Fruit fly (Drosophila melanogaster) whole organism, embryonic: Measurements from ENCODE around the gene Usf.
A peak's percentile ranks its signal among the peaks of the same experiment; 100 is the strongest.

Source experiments
- Antp ChIP-seq: fragments of 200-800 bp; sonication (Bioruptor generic); optimal IDR thresholded peaks from 3 replicates; lab custom pipeline; 2016; ENCODE audit warnings: missing biosample characterization, missing genetic modification characterization
- B-H1 ChIP-seq: fragments of 200-800 bp; sonication (Bioruptor generic); IDR thresholded peaks from 3 replicates; pipeline ENCODE4 v1.3.6; 2022; ENCODE audit warnings: missing biosample characterization, missing genetic modification characterization
- CG10209 ChIP-seq: fragments of 200-800 bp; sonication (Bioruptor generic); optimal IDR thresholded peaks from 3 replicates; lab custom pipeline; 2017; ENCODE audit warnings: missing biosample characterization, mild to moderate bottlenecking, missing genetic modification characterization, missing genetic modification reagents
- CG11085 ChIP-seq: fragments of 200-800 bp; sonication (Bioruptor generic); IDR thresholded peaks from 2 replicates; pipeline ENCODE4 v1.3.6; 2022; ENCODE audit warnings: missing biosample characterization, missing genetic modification characterization
- CG11093 ChIP-seq: fragments of 200-800 bp; sonication (Bioruptor generic); IDR thresholded peaks from 3 replicates; pipeline ENCODE4 v1.3.6; 2022; ENCODE audit warnings: missing biosample characterization, missing genetic modification characterization
- CG11456 ChIP-seq: fragments of 200-800 bp; sonication (Bioruptor generic); IDR thresholded peaks from 3 replicates; pipeline ENCODE4 v1.3.6; 2022; ENCODE audit warnings: missing biosample characterization, missing genetic modification characterization
- CG12104 ChIP-seq: fragments of 200-800 bp; sonication (Bioruptor generic); optimal IDR thresholded peaks from 3 replicates; lab custom pipeline; 2016; ENCODE audit warnings: missing biosample characterization, missing genetic modification characterization
- CG12391 ChIP-seq: fragments of 200-800 bp; sonication (Bioruptor generic); optimal IDR thresholded peaks from 3 replicates; lab custom pipeline; 2018; ENCODE audit warnings: missing biosample characterization, mild to moderate bottlenecking, missing genetic modification characterization, moderate library complexity
- CG13287 ChIP-seq: fragments of 200-800 bp; sonication (Bioruptor generic); IDR thresholded peaks from 2 replicates; pipeline ENCODE4 v1.3.6; 2022; ENCODE audit warnings: missing biosample characterization, missing genetic modification characterization; ENCODE audit not compliant: partially characterized antibody
- CG13624 ChIP-seq: fragments of 200-800 bp; sonication (Bioruptor generic); optimal IDR thresholded peaks from 2 replicates; lab custom pipeline; 2016; ENCODE audit warnings: missing biosample characterization, missing genetic modification characterization
- CG15479 ChIP-seq: fragments of 200-800 bp; sonication (Bioruptor generic); optimal IDR thresholded peaks from 3 replicates; lab custom pipeline; 2019; ENCODE audit warnings: missing biosample characterization, mild to moderate bottlenecking, missing genetic modification characterization, moderate library complexity
- CG15514 ChIP-seq: fragments of 200-800 bp; sonication (Bioruptor generic); optimal IDR thresholded peaks from 3 replicates; lab custom pipeline; 2017; ENCODE audit warnings: missing biosample characterization, missing genetic modification characterization, mild to moderate bottlenecking, moderate library complexity, missing genetic modification reagents
- CG18262 ChIP-seq: fragments of 200-800 bp; optimal IDR thresholded peaks from 3 replicates; lab custom pipeline; 2019; ENCODE audit warnings: missing biosample characterization, mild to moderate bottlenecking, missing genetic modification characterization, moderate library complexity
- CG3065 ChIP-seq: fragments of 200-800 bp; sonication (Bioruptor generic); optimal IDR thresholded peaks from 2 replicates; lab custom pipeline; 2016; ENCODE audit warnings: missing biosample characterization, missing genetic modification characterization
- CG31365 ChIP-seq: fragments of 200-800 bp; sonication (Bioruptor generic); optimal IDR thresholded peaks from 2 replicates; lab custom pipeline; 2018; ENCODE audit warnings: missing biosample characterization, mild to moderate bottlenecking, missing genetic modification characterization
- CG3163 ChIP-seq: fragments of 200-800 bp; sonication (Bioruptor generic); optimal IDR thresholded peaks from 3 replicates; lab custom pipeline; 2016; ENCODE audit warnings: missing biosample characterization, missing genetic modification characterization
- CG32772 ChIP-seq: fragments of 200-800 bp; sonication (Bioruptor generic); IDR thresholded peaks from 2 replicates; pipeline ENCODE4 v1.3.6; 2022; ENCODE audit warnings: missing biosample characterization, missing genetic modification characterization
- CG3281 ChIP-seq: fragments of 200-800 bp; sonication (Bioruptor generic); optimal IDR thresholded peaks from 3 replicates; lab custom pipeline; 2017; ENCODE audit warnings: missing biosample characterization, mild to moderate bottlenecking, missing genetic modification characterization
- CG4404 ChIP-seq: fragments of 200-800 bp; sonication (Bioruptor generic); IDR thresholded peaks from 2 replicates; pipeline ENCODE4 v1.3.6; 2022; ENCODE audit warnings: missing biosample characterization, missing genetic modification characterization
- CG6854 ChIP-seq: fragments of 200-800 bp; sonication (Bioruptor generic); optimal IDR thresholded peaks from 3 replicates; lab custom pipeline; 2017; ENCODE audit warnings: missing biosample characterization, mild to moderate bottlenecking, missing genetic modification characterization
- CG8359 ChIP-seq: fragments of 200-800 bp; sonication (Bioruptor generic); optimal IDR thresholded peaks from 2 replicates; lab custom pipeline; 2017; ENCODE audit warnings: missing biosample characterization, mild to moderate bottlenecking, missing genetic modification characterization, borderline replicate concordance
- CG9932 ChIP-seq: fragments of 200-800 bp; sonication (Bioruptor generic); IDR thresholded peaks from 2 replicates; pipeline ENCODE4 v1.3.6; 2022; ENCODE audit warnings: missing biosample characterization, missing genetic modification characterization
- Chrac-16 ChIP-seq: fragments of 200-800 bp; sonication (Bioruptor generic); optimal IDR thresholded peaks from 3 replicates; lab custom pipeline; 2016; ENCODE audit warnings: missing biosample characterization, missing genetic modification characterization
- Dfd ChIP-seq, 2 experiments: fragments of >200 bp; optimal IDR thresholded peaks; 2 replicates each; lab custom pipeline; 2017; ENCODE audit warnings: missing biosample characterization in 2 of 2, missing genetic modification characterization in 2 of 2
- Doc2 ChIP-seq: fragments of 200-800 bp; sonication (Bioruptor generic); IDR thresholded peaks from 2 replicates; pipeline ENCODE4 v1.3.6; 2022; ENCODE audit warnings: missing biosample characterization, missing genetic modification characterization
- HHEX ChIP-seq: fragments of 200-800 bp; sonication (Bioruptor generic); optimal IDR thresholded peaks from 3 replicates; lab custom pipeline; 2017; ENCODE audit warnings: missing biosample characterization, mild to moderate bottlenecking, missing genetic modification characterization, missing genetic modification reagents
- Hmr ChIP-seq: fragments of 200-800 bp; sonication (Bioruptor generic); optimal IDR thresholded peaks from 3 replicates; lab custom pipeline; 2017; ENCODE audit warnings: mild to moderate bottlenecking, missing biosample characterization, missing genetic modification reagents, missing genetic modification characterization
- MTF-1 ChIP-seq: fragments of 200-800 bp; sonication (Bioruptor generic); optimal IDR thresholded peaks from 2 replicates; lab custom pipeline; 2018; ENCODE audit warnings: missing biosample characterization, mild to moderate bottlenecking, missing genetic modification characterization, borderline replicate concordance
- Meics ChIP-seq: fragments of 200-800 bp; sonication (Bioruptor generic); optimal IDR thresholded peaks from 2 replicates; lab custom pipeline; 2017; ENCODE audit warnings: missing biosample characterization, mild to moderate bottlenecking, missing genetic modification characterization
- Nf-YC ChIP-seq: fragments of 200-800 bp; optimal IDR thresholded peaks from 3 replicates; lab custom pipeline; 2019; ENCODE audit warnings: missing biosample characterization, mild to moderate bottlenecking, missing genetic modification characterization, moderate library complexity
- Six4 ChIP-seq: fragments of 200-800 bp; sonication (Bioruptor generic); optimal IDR thresholded peaks from 2 replicates; lab custom pipeline; 2016; ENCODE audit warnings: missing biosample characterization, missing genetic modification characterization
- Sox100B ChIP-seq: fragments of 200-800 bp; sonication (Bioruptor generic); optimal IDR thresholded peaks from 3 replicates; lab custom pipeline; 2018; ENCODE audit warnings: missing biosample characterization, mild to moderate bottlenecking, missing genetic modification characterization
- Sry-δ ChIP-seq: fragments of 200-800 bp; sonication (Bioruptor generic); optimal IDR thresholded peaks from 2 replicates; lab custom pipeline; 2016; ENCODE audit warnings: missing biosample characterization, missing genetic modification characterization
- Usf ChIP-seq: fragments of 200-800 bp; sonication (Bioruptor generic); optimal IDR thresholded peaks from 2 replicates; lab custom pipeline; 2017; ENCODE audit warnings: missing genotype, missing biosample characterization, missing genetic modification characterization
- bab2 ChIP-seq: fragments of 200-800 bp; sonication (Bioruptor generic); optimal IDR thresholded peaks from 2 replicates; lab custom pipeline; 2016; ENCODE audit warnings: missing biosample characterization, missing genetic modification characterization
- caup ChIP-seq: fragments of 200-800 bp; sonication (Bioruptor generic); optimal IDR thresholded peaks from 3 replicates; lab custom pipeline; 2017; ENCODE audit warnings: missing biosample characterization, mild to moderate bottlenecking, missing genetic modification characterization, moderate library complexity; ENCODE audit not compliant: severe bottlenecking
- chif ChIP-seq, 2 experiments: fragments of 200-800 bp; sonication (Bioruptor generic); optimal IDR thresholded peaks; 3 replicates each; lab custom pipeline; 2016; ENCODE audit warnings: missing biosample characterization in 2 of 2, missing genetic modification characterization in 2 of 2
- chm ChIP-seq: fragments of 200-800 bp; sonication (Bioruptor generic); IDR thresholded peaks from 2 replicates; pipeline ENCODE4 v1.3.6; 2022; ENCODE audit warnings: missing biosample characterization, missing genetic modification characterization
- fd96Cb ChIP-seq: fragments of 200-800 bp; sonication (Bioruptor generic); optimal IDR thresholded peaks from 2 replicates; lab custom pipeline; 2018; ENCODE audit warnings: missing biosample characterization, mild to moderate bottlenecking, missing genetic modification characterization, moderate library complexity
- grn ChIP-seq: fragments of 200-800 bp; sonication (Bioruptor generic); optimal IDR thresholded peaks from 3 replicates; lab custom pipeline; 2017; ENCODE audit warnings: missing biosample characterization, missing genetic modification characterization
- gsb-n ChIP-seq: fragments of 200-800 bp; sonication (Bioruptor generic); optimal IDR thresholded peaks from 3 replicates; lab custom pipeline; 2018; ENCODE audit warnings: missing biosample characterization, mild to moderate bottlenecking, missing genetic modification characterization
- ham ChIP-seq: fragments of 200-800 bp; sonication (Bioruptor generic); IDR thresholded peaks from 2 replicates; pipeline ENCODE4 v1.3.6; 2022; ENCODE audit warnings: missing biosample characterization, missing genetic modification characterization
- maf-S ChIP-seq: fragments of 200-800 bp; sonication (Bioruptor generic); optimal IDR thresholded peaks from 2 replicates; lab custom pipeline; 2016; ENCODE audit warnings: missing biosample characterization, missing genetic modification characterization
- mirr ChIP-seq: fragments of 200-800 bp; sonication (Bioruptor generic); optimal IDR thresholded peaks from 3 replicates; lab custom pipeline; 2018; ENCODE audit warnings: missing biosample characterization, mild to moderate bottlenecking, missing genetic modification characterization
- org-1 ChIP-seq: fragments of 200-800 bp; sonication (Bioruptor generic); optimal IDR thresholded peaks from 2 replicates; lab custom pipeline; 2017; ENCODE audit warnings: missing biosample characterization, missing genetic modification characterization
- p53 ChIP-seq: fragments of 200-800 bp; sonication (Bioruptor generic); optimal IDR thresholded peaks from 2 replicates; lab custom pipeline; 2016; ENCODE audit warnings: missing biosample characterization, missing genetic modification characterization
- run ChIP-seq: fragments of 200-800 bp; sonication (Bioruptor generic); optimal IDR thresholded peaks from 3 replicates; lab custom pipeline; 2018; ENCODE audit warnings: missing biosample characterization, mild to moderate bottlenecking, missing genetic modification characterization
- ttk ChIP-seq: fragments of 200-800 bp; sonication (Bioruptor generic); IDR thresholded peaks from 2 replicates; pipeline ENCODE4 v2.1.2; 2022; ENCODE audit warnings: missing biosample characterization, missing genetic modification characterization
- unc-4 ChIP-seq: fragments of 200-800 bp; sonication (Bioruptor generic); IDR thresholded peaks from 2 replicates; pipeline ENCODE4 v1.3.6; 2022; ENCODE audit warnings: missing biosample characterization, missing genetic modification characterization; ENCODE audit not compliant: partially characterized antibody
- vnd ChIP-seq: fragments of 200-800 bp; sonication (Bioruptor generic); IDR thresholded peaks from 3 replicates; pipeline ENCODE4 v1.3.6; 2022; ENCODE audit warnings: missing biosample characterization, missing genetic modification characterization; ENCODE audit not compliant: partially characterized antibody
- zf30C ChIP-seq: fragments of 200-800 bp; sonication (Bioruptor generic); optimal IDR thresholded peaks from 3 replicates; lab custom pipeline; 2018; ENCODE audit warnings: missing biosample characterization, mild to moderate bottlenecking, missing genetic modification characterization

Gene Usf

DNA sequence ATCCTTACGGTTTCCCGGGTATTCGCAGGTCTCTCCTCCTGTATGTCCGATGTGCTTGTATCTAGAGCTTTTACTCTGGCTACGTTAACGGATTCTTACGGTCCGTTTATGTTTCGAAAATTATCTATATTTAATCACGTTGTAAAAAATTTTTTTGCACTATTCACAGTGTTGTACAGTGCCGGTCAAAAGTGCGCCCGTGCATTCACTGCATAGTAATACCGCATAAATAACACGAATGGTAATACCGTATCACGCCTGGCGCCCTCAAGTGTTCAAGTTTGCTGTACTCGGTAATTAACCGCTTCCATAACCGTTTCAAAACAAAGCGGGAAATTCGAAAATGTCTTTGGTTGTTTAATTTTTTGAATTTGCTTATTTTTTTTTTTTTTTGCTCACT is 5.4 kb upstream of the Usf start, which contains the start of gene CG11444 (continued):
- TF ChIP-seq MTF-1 (peak; percentile 40), unc-4 (GFP tag; lab: Robert Waterston, UW) (no peak), Meics (peak; percentile 42), CG13287 (GFP tag; lab: Robert Waterston, UW) (peak; percentile 66; the same call in 1 of the 2 replicates), caup (GFP tag; lab: Kevin White, UChicago) (peak; percentile 49), CG12391 (tag; lab: Kevin White, UChicago) (peak; percentile 47), CG9932 (GFP tag; lab: Robert Waterston, UW) (peak; percentile 67), CG11093 (GFP tag; lab: Robert Waterston, UW) (no peak), CG12104 (no peak), CG32772 (GFP tag; lab: Robert Waterston, UW) (peak; percentile 45), CG10209 (GFP tag; lab: Kevin White, UChicago) (peak; percentile 39), run (tag; lab: Kevin White, UChicago) (no peak), Sox100B (no peak), Doc2 (GFP tag; lab: Robert Waterston, UW) (no peak), CG3065 (GFP tag; lab: Kevin White, UChicago) (no peak), CG6854 (GFP tag; lab: Kevin White, UChicago) (no peak), mirr (GFP tag; lab: Kevin White, UChicago) (peak; percentile 41), Nf-YC (tag; lab: Kevin White, UChicago) (peak; percentile 15), chm (GFP tag; lab: Robert Waterston, UW) (peak; percentile 13; the same call in 1 of the 2 replicates), Usf (peak; percentile 13), CG15479 (GFP tag; lab: Kevin White, UChicago) (no peak), Hmr (GFP tag; lab: Kevin White, UChicago) (peak; percentile 75), CG3163 (GFP tag; lab: Kevin White, UChicago) (peak; percentile 37), CG13624 (peak; percentile 50), CG31365 (no peak), Chrac-16 (GFP tag; lab: Kevin White, UChicago) (peak; percentile 5), maf-S (GFP tag; lab: Kevin White, UChicago) (peak; percentile 36), Six4 (no peak), CG3281 (peak; percentile 9), grn (GFP tag; lab: Kevin White, UChicago) (peak; percentile 63), gsb-n (peak; percentile 34), CG11456 (GFP tag; lab: Robert Waterston, UW) (0 out of 3 replicates have a peak, but pooled peaks have one; percentile 34), ham (GFP tag; lab: Robert Waterston, UW) (no peak), CG4404 (GFP tag; lab: Robert Waterston, UW) (no peak), HHEX (GFP tag; lab: Kevin White, UChicago) (no peak), Sry-δ (GFP tag; lab: Kevin White, UChicago) (peak; percentile 55), chif (GFP tag; optimal IDR thresholded peaks at IDR 0.05; lab: Kevin White, UChicago) (peak in 1 of 2 experiments; percentile 46), org-1 (no peak), CG15514 (GFP tag; lab: Kevin White, UChicago) (peak; percentile 74), ttk (GFP tag; lab: Robert Waterston, UW) (no peak), B-H1 (GFP tag; lab: Robert Waterston, UW) (no peak), zf30C (no peak), vnd (GFP tag; lab: Robert Waterston, UW) (no peak), p53 (GFP tag; lab: Kevin White, UChicago) (peak; percentile 42), Dfd (GFP tag; optimal IDR thresholded peaks at IDR 0.05; lab: Kevin White, UChicago) (no peak), CG11085 (GFP tag; lab: Robert Waterston, UW) (no peak), CG18262 (tag; lab: Kevin White, UChicago) (peak; percentile 38), Antp (GFP tag; lab: Kevin White, UChicago) (peak; percentile 46), fd96Cb (tag; lab: Kevin White, UChicago) (no peak), CG8359 (GFP tag; lab: Kevin White, UChicago) (no peak), bab2 (GFP tag; lab: Kevin White, UChicago) (peak; percentile 3)
